Worm (Caenorhabditis elegans): ENCODE measurements around the gene T11F8.1.

- TF ChIP-seq F10E7.11 (tag; optimal IDR thresholded peaks at IDR 0.05) (no peak), Y56A3A.18 (GFP tag; IDR thresholded peaks at IDR 0.05) (no peak), ceh-100 (GFP tag; IDR thresholded peaks at IDR 0.05) (no peak), pbrm-1 (GFP tag; IDR thresholded peaks at IDR 0.05) (no peak), ceh-79 (tag; optimal IDR thresholded peaks at IDR 0.05) (no peak), rec-8 (tag; optimal IDR thresholded peaks at IDR 0.05) (no peak), cebp-1 (GFP tag; IDR thresholded peaks at IDR 0.05) (no peak), cebp-1 (tag; optimal IDR thresholded peaks at IDR 0.05) (no peak), unc-62 (GFP tag; optimal IDR thresholded peaks at IDR 0.05) (no peak), F49E8.2 (tag; optimal IDR thresholded peaks at IDR 0.05; ENCODE audit: insufficient read depth) (no peak), nhr-179 (tag; optimal IDR thresholded peaks at IDR 0.05) (no peak), hmg-20 (GFP tag; IDR thresholded peaks at IDR 0.05) (no peak)
These were observed 27.3 kb downstream of the T11F8.1 start for ce11 chrIV:5506642-5507041.

All from whole organism, young adult.